Fruit fly (Drosophila melanogaster) whole organism, embryonic: ENCODE results near the gene mRpS9.
A peak's percentile ranks its signal among the peaks of the same experiment; 100 is the strongest.

Source experiments
- B-H1 ChIP-seq: fragments of 200-800 bp; sonication (Bioruptor generic); IDR thresholded peaks from 3 replicates; pipeline ENCODE4 v1.3.6; 2022; ENCODE audit warnings: missing biosample characterization, missing genetic modification characterization
- Bdp1 ChIP-seq: fragments of 200-800 bp; sonication (Bioruptor generic); optimal IDR thresholded peaks from 3 replicates; lab custom pipeline; 2016; ENCODE audit warnings: missing biosample characterization, missing genetic modification characterization
- Bgb ChIP-seq: fragments of 200-800 bp; sonication (Bioruptor generic); IDR thresholded peaks from 2 replicates; pipeline ENCODE4 v1.3.6; 2022; ENCODE audit warnings: missing biosample characterization, missing genetic modification characterization; ENCODE audit not compliant: partially characterized antibody
- Blimp-1 ChIP-seq: fragments of 200-800 bp; sonication (Bioruptor generic); optimal IDR thresholded peaks from 3 replicates; lab custom pipeline; 2018; ENCODE audit warnings: missing biosample characterization, missing genetic modification characterization, mild to moderate bottlenecking, moderate library complexity, missing genetic modification reagents
- CG11504 ChIP-seq: fragments of 200-800 bp; sonication (Bioruptor generic); optimal IDR thresholded peaks from 3 replicates; lab custom pipeline; 2019; ENCODE audit warnings: missing biosample characterization, mild to moderate bottlenecking, missing genetic modification characterization, moderate library complexity
- CG12219 ChIP-seq: fragments of 200-800 bp; sonication (Bioruptor generic); optimal IDR thresholded peaks from 3 replicates; lab custom pipeline; 2018; ENCODE audit warnings: missing biosample characterization, mild to moderate bottlenecking, missing genetic modification characterization
- CG1529 ChIP-seq: fragments of 200-800 bp; sonication (Bioruptor generic); optimal IDR thresholded peaks from 3 replicates; lab custom pipeline; 2018; ENCODE audit warnings: missing biosample characterization, missing genetic modification characterization
- CG1603 ChIP-seq: fragments of 200-800 bp; sonication (Bioruptor generic); optimal IDR thresholded peaks from 2 replicates; lab custom pipeline; 2019; ENCODE audit warnings: missing biosample characterization, mild to moderate bottlenecking, missing genetic modification characterization, moderate library complexity
- CG17186 ChIP-seq: fragments of 200-800 bp; sonication (Bioruptor generic); optimal IDR thresholded peaks from 3 replicates; lab custom pipeline; 2017; ENCODE audit warnings: missing biosample characterization, missing genetic modification reagents, missing genetic modification characterization
- CG2120 ChIP-seq: fragments of 200-800 bp; sonication (Bioruptor generic); optimal IDR thresholded peaks from 3 replicates; lab custom pipeline; 2016; ENCODE audit warnings: missing biosample characterization, missing genetic modification characterization
- CG3838 ChIP-seq: fragments of 200-800 bp; sonication (Bioruptor generic); optimal IDR thresholded peaks from 3 replicates; lab custom pipeline; 2016; ENCODE audit warnings: missing biosample characterization, missing genetic modification characterization
- CG4820 ChIP-seq: fragments of 200-800 bp; sonication (Bioruptor generic); optimal IDR thresholded peaks from 3 replicates; lab custom pipeline; 2016; ENCODE audit warnings: missing biosample characterization, missing genetic modification characterization
- CG4854 ChIP-seq: fragments of 200-800 bp; sonication (Bioruptor generic); optimal IDR thresholded peaks from 2 replicates; lab custom pipeline; 2016; ENCODE audit warnings: missing biosample characterization, missing genetic modification characterization, inconsistent platforms
- CG6765 ChIP-seq: fragments of 200-800 bp; sonication (Bioruptor generic); optimal IDR thresholded peaks from 3 replicates; lab custom pipeline; 2017; ENCODE audit warnings: missing biosample characterization, mild to moderate bottlenecking, missing genetic modification characterization
- CG9437 ChIP-seq: fragments of 200-800 bp; sonication (Bioruptor generic); optimal IDR thresholded peaks from 2 replicates; lab custom pipeline; 2018; ENCODE audit warnings: missing biosample characterization, mild to moderate bottlenecking, missing genetic modification characterization
- Camta ChIP-seq: fragments of 200-800 bp; sonication (Bioruptor generic); optimal IDR thresholded peaks from 2 replicates; lab custom pipeline; 2016; ENCODE audit warnings: missing biosample characterization, missing genetic modification characterization
- CkIIα-i1 ChIP-seq: fragments of 200-800 bp; sonication (Bioruptor generic); IDR thresholded peaks from 2 replicates; pipeline ENCODE4 v1.3.6; 2022; ENCODE audit warnings: missing biosample characterization, missing genetic modification characterization
- CoRest ChIP-seq: fragments of 200-800 bp; sonication (Bioruptor generic); optimal IDR thresholded peaks from 3 replicates; lab custom pipeline; 2018; ENCODE audit warnings: missing biosample characterization, mild to moderate bottlenecking, missing genetic modification characterization, moderate library complexity
- CrebB ChIP-seq: fragments of 200-800 bp; sonication (Bioruptor generic); optimal IDR thresholded peaks from 3 replicates; lab custom pipeline; 2018; ENCODE audit warnings: missing biosample characterization, mild to moderate bottlenecking, missing genetic modification characterization
- D19A ChIP-seq: fragments of 200-800 bp; optimal IDR thresholded peaks from 3 replicates; lab custom pipeline; 2019; ENCODE audit warnings: missing biosample characterization, mild to moderate bottlenecking, missing genetic modification characterization, moderate library complexity
- Dad ChIP-seq: fragments of 200-800 bp; sonication (Bioruptor generic); optimal IDR thresholded peaks from 3 replicates; lab custom pipeline; 2016; ENCODE audit warnings: missing biosample characterization, missing genetic modification characterization
- Dbx ChIP-seq: fragments of 200-800 bp; sonication (Bioruptor generic); IDR thresholded peaks from 3 replicates; pipeline ENCODE4 v1.3.6; 2022; ENCODE audit warnings: missing biosample characterization, missing genetic modification characterization
- Dip3 ChIP-seq: fragments of 200-800 bp; sonication (Bioruptor generic); optimal IDR thresholded peaks from 3 replicates; lab custom pipeline; 2016; ENCODE audit warnings: missing biosample characterization, missing genetic modification characterization
- Dp ChIP-seq: fragments of 200-800 bp; sonication (Bioruptor generic); optimal IDR thresholded peaks from 2 replicates; lab custom pipeline; 2018; ENCODE audit warnings: missing biosample characterization, mild to moderate bottlenecking, missing genetic modification characterization, moderate library complexity
- Drgx ChIP-seq: fragments of 200-800 bp; sonication (Bioruptor generic); IDR thresholded peaks from 2 replicates; pipeline ENCODE4 v1.3.6; 2022; ENCODE audit warnings: missing biosample characterization, missing genetic modification characterization
- E2f1 ChIP-seq: fragments of 200-800 bp; sonication (Bioruptor generic); IDR thresholded peaks from 2 replicates; pipeline ENCODE4 v1.3.6; 2022; ENCODE audit warnings: missing biosample characterization, missing genetic modification characterization
- GATAe ChIP-seq: fragments of 200-800 bp; sonication (Bioruptor generic); conservative IDR thresholded peaks from 2 replicates; pipeline ENCODE4 v1.3.6; 2022; ENCODE audit warnings: missing biosample characterization, missing genetic modification characterization
- Hr51 ChIP-seq, 2 experiments: fragments of 200-800 bp; sonication (Bioruptor generic); optimal IDR thresholded peaks; 2 replicates in 1 of 2; 3 replicates in 1 of 2; lab custom pipeline; 2016 to 2018; ENCODE audit warnings: missing biosample characterization in 2 of 2, missing genetic modification characterization in 2 of 2, mild to moderate bottlenecking in 1 of 2, moderate library complexity in 1 of 2
- Lhr ChIP-seq: fragments of 200-800 bp; sonication (Bioruptor generic); optimal IDR thresholded peaks from 3 replicates; lab custom pipeline; 2017; ENCODE audit warnings: mild to moderate bottlenecking, missing biosample characterization, missing genetic modification reagents, missing genetic modification characterization
- Lim3 ChIP-seq: fragments of 200-800 bp; sonication (Bioruptor generic); IDR thresholded peaks from 2 replicates; pipeline ENCODE4 v1.3.6; 2022; ENCODE audit warnings: missing biosample characterization, missing genetic modification characterization
- Mrtf ChIP-seq: fragments of 200-800 bp; sonication (Bioruptor generic); IDR thresholded peaks from 3 replicates; pipeline ENCODE4 v1.3.6; 2022; ENCODE audit warnings: missing biosample characterization, missing genetic modification characterization
- ash1 ChIP-seq: fragments of 200-800 bp; sonication (Bioruptor generic); optimal IDR thresholded peaks from 2 replicates; lab custom pipeline; 2018; ENCODE audit warnings: missing biosample characterization, mild to moderate bottlenecking, missing genetic modification characterization
- az2 ChIP-seq: fragments of 200-800 bp; sonication (Bioruptor generic); optimal IDR thresholded peaks from 3 replicates; lab custom pipeline; 2016; ENCODE audit warnings: missing biosample characterization, missing genetic modification characterization
- bbx ChIP-seq: fragments of 200-800 bp; sonication (Bioruptor generic); IDR thresholded peaks from 2 replicates; pipeline ENCODE4 v1.3.6; 2022; ENCODE audit warnings: missing biosample characterization, missing genetic modification characterization; ENCODE audit not compliant: partially characterized antibody
- btn ChIP-seq: fragments of 200-800 bp; sonication (Bioruptor generic); optimal IDR thresholded peaks from 2 replicates; lab custom pipeline; 2016; ENCODE audit warnings: missing biosample characterization, missing genetic modification characterization
- chm ChIP-seq: fragments of 200-800 bp; sonication (Bioruptor generic); IDR thresholded peaks from 2 replicates; pipeline ENCODE4 v1.3.6; 2022; ENCODE audit warnings: missing biosample characterization, missing genetic modification characterization
- ci ChIP-seq: fragments of 200-800 bp; sonication (Bioruptor generic); IDR thresholded peaks from 3 replicates; pipeline ENCODE4 v1.3.6; 2022; ENCODE audit warnings: missing biosample characterization, missing genetic modification characterization
- croc ChIP-seq: fragments of 200-800 bp; sonication (Bioruptor generic); conservative IDR thresholded peaks from 3 replicates; pipeline ENCODE4 v1.3.6; 2022; ENCODE audit warnings: missing biosample characterization, missing genetic modification characterization
- crol ChIP-seq: fragments of 200-800 bp; sonication (Bioruptor generic); IDR thresholded peaks from 2 replicates; pipeline ENCODE4 v1.3.6; 2022; ENCODE audit warnings: missing biosample characterization, missing genetic modification characterization
- dati ChIP-seq: fragments of 200-800 bp; sonication (Bioruptor generic); IDR thresholded peaks from 2 replicates; pipeline ENCODE4 v1.3.6; 2022; ENCODE audit warnings: missing biosample characterization, missing genetic modification characterization
- ems ChIP-seq: fragments of 200-800 bp; sonication (Bioruptor generic); optimal IDR thresholded peaks from 3 replicates; lab custom pipeline; 2016; ENCODE audit warnings: missing biosample characterization, missing genetic modification characterization
- exex ChIP-seq: fragments of 200-800 bp; sonication (Bioruptor generic); optimal IDR thresholded peaks from 4 replicates; lab custom pipeline; 2018; ENCODE audit warnings: missing biosample characterization, mild to moderate bottlenecking, missing genetic modification characterization, moderate library complexity
- fd102C ChIP-seq: fragments of 200-800 bp; sonication (Bioruptor generic); optimal IDR thresholded peaks from 2 replicates; lab custom pipeline; 2018; ENCODE audit warnings: missing biosample characterization, mild to moderate bottlenecking, missing genetic modification characterization, moderate library complexity
- fd3F ChIP-seq: fragments of 200-800 bp; sonication (Bioruptor generic); optimal IDR thresholded peaks from 2 replicates; lab custom pipeline; 2018; ENCODE audit warnings: missing biosample characterization, mild to moderate bottlenecking, missing genetic modification characterization, moderate library complexity
- fru ChIP-seq: fragments of >200 bp; optimal IDR thresholded peaks from 2 replicates; lab custom pipeline; 2017
- gsb ChIP-seq: fragments of 200-800 bp; sonication (Bioruptor generic); IDR thresholded peaks from 2 replicates; pipeline ENCODE4 v1.3.6; 2022; ENCODE audit warnings: missing biosample characterization, missing genetic modification characterization
- ro ChIP-seq: fragments of 200-800 bp; sonication (Bioruptor generic); IDR thresholded peaks from 2 replicates; pipeline ENCODE4 v1.3.6; 2022; ENCODE audit warnings: missing biosample characterization, missing genetic modification characterization
- schlank ChIP-seq: fragments of 200-800 bp; sonication (Bioruptor generic); optimal IDR thresholded peaks from 2 replicates; lab custom pipeline; 2018; ENCODE audit warnings: missing biosample characterization, mild to moderate bottlenecking, missing genetic modification characterization
- sna ChIP-seq: fragments of 200-800 bp; sonication (Bioruptor generic); IDR thresholded peaks from 2 replicates; pipeline ENCODE4 v1.3.6; 2022; ENCODE audit warnings: missing biosample characterization, missing genetic modification characterization; ENCODE audit not compliant: partially characterized antibody
- tgo ChIP-seq: fragments of 200-800 bp; sonication (Bioruptor generic); IDR thresholded peaks from 3 replicates; pipeline ENCODE4 v1.3.6; 2022; ENCODE audit warnings: missing biosample characterization, missing genetic modification characterization
- tll ChIP-seq, 2 experiments: fragments of 200-800 bp in 1 of 2; fragments of >200 bp in 1 of 2; sonication (Bioruptor generic) in 1 of 2; optimal IDR thresholded peaks; 2 replicates each; lab custom pipeline; 2017 to 2019; ENCODE audit warnings: missing biosample characterization in 2 of 2, missing genetic modification characterization in 2 of 2, mild to moderate bottlenecking in 1 of 2, moderate library complexity in 1 of 2
- zf30C ChIP-seq: fragments of 200-800 bp; sonication (Bioruptor generic); optimal IDR thresholded peaks from 3 replicates; lab custom pipeline; 2018; ENCODE audit warnings: missing biosample characterization, mild to moderate bottlenecking, missing genetic modification characterization

Gene mRpS9

DNA sequence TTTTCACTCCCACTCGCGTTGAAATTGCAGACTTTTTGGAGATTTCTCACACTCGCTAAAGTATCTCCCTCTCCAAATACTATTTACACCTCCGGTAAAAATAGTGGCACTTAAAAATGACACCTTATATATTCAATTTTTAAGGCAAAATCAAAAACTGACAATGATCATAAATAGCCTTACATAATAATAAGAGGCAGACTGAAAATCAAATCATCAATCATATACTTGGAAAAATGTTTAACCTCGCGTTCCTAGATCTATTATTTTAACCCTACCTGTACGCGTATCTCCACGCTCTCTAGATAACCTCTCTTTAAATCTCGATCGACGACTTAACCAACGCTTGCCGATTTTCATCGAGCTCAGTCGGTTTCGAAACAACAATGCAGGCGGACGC, 7.0 kb downstream of the mRpS9 start (continued):
- TF ChIP-seq CG9437 (GFP tag; lab: Kevin White, UChicago) (peak; percentile 38), sna (GFP tag; lab: Robert Waterston, UW) (no peak), ash1 (GFP tag; lab: Kevin White, UChicago) (no peak), fd3F (GFP tag; lab: Kevin White, UChicago) (peak; percentile 71), bbx (GFP tag; lab: Robert Waterston, UW) (no peak), CrebB (tag; lab: Kevin White, UChicago) (peak; percentile 65), Hr51 (GFP tag; optimal IDR thresholded peaks at IDR 0.05; lab: Kevin White, UChicago) (peak in 1 of 2 experiments; percentile 83), fru (lab: Kevin White, UChicago) (no peak), CG2120 (GFP tag; lab: Kevin White, UChicago) (peak; percentile 87), exex (tag; lab: Kevin White, UChicago) (no peak), ro (GFP tag; lab: Robert Waterston, UW) (no peak), Mrtf (GFP tag; lab: Robert Waterston, UW) (peak; percentile 67; the same call in 2 of the 3 replicates), btn (GFP tag; lab: Kevin White, UChicago) (no peak), Bgb (no peak), crol (no peak), CG4854 (GFP tag; lab: Kevin White, UChicago) (peak; percentile 38), GATAe (no peak), CG3838 (GFP tag; lab: Kevin White, UChicago) (peak; percentile 1), tll (GFP tag; optimal IDR thresholded peaks at IDR 0.05; lab: Kevin White, UChicago) (no peak), Lhr (no peak), az2 (peak; percentile 56), Camta (GFP tag; lab: Kevin White, UChicago) (peak; percentile 52), ci (GFP tag; lab: Robert Waterston, UW) (peak; percentile 44; the same call in 1 of the 3 replicates), tgo (GFP tag; lab: Robert Waterston, UW) (peak; percentile 82), D19A (tag; lab: Kevin White, UChicago) (no peak), CG11504 (tag; lab: Kevin White, UChicago) (no peak), CG12219 (GFP tag; lab: Kevin White, UChicago) (peak; percentile 64), schlank (peak; percentile 30), Bdp1 (GFP tag; lab: Kevin White, UChicago) (no peak), fd102C (GFP tag; lab: Kevin White, UChicago) (no peak), croc (GFP tag; lab: Robert Waterston, UW) (no peak), gsb (GFP tag; lab: Robert Waterston, UW) (peak; percentile 66), dati (GFP tag; lab: Robert Waterston, UW) (no peak), E2f1 (peak; percentile 67), Dip3 (GFP tag; lab: Kevin White, UChicago) (peak; percentile 51), Drgx (GFP tag; lab: Robert Waterston, UW) (peak; percentile 96), CkIIα-i1 (GFP tag; lab: Robert Waterston, UW) (no peak), CG6765 (GFP tag; lab: Kevin White, UChicago) (peak; percentile 3), Dp (GFP tag; lab: Kevin White, UChicago) (no peak), ems (GFP tag; lab: Kevin White, UChicago) (peak; percentile 30), B-H1 (GFP tag; lab: Robert Waterston, UW) (peak; percentile 75), CoRest (tag; lab: Kevin White, UChicago) (peak; percentile 71), Dad (GFP tag; lab: Kevin White, UChicago) (peak; percentile 42), CG1603 (tag; lab: Kevin White, UChicago) (no peak), CG1529 (GFP tag; lab: Kevin White, UChicago) (no peak), CG17186 (GFP tag; lab: Kevin White, UChicago) (no peak), chm (GFP tag; lab: Robert Waterston, UW) (no peak; the same call in 1 of the 2 replicates), Blimp-1 (no peak), Lim3 (GFP tag; lab: Robert Waterston, UW) (no peak), CG4820 (GFP tag; lab: Kevin White, UChicago) (peak; percentile 14), Dbx (GFP tag; lab: Robert Waterston, UW) (peak; percentile 81), zf30C (no peak)
